Fruit fly (Drosophila melanogaster) whole organism, wandering third instar larva: ENCODE results near the gene Tti1.

ENCODE experiments used
- lola ChIP-seq: fragments of >200 bp; optimal IDR thresholded peaks from 2 replicates; lab custom pipeline; 2017; ENCODE audit warnings: missing biosample characterization, missing genetic modification characterization
- rgr ChIP-seq: fragments of 200-800 bp; sonication (Bioruptor generic); optimal IDR thresholded peaks from 3 replicates; lab custom pipeline; 2016; ENCODE audit warnings: missing biosample characterization, mild to moderate bottlenecking, missing genetic modification characterization

dm6 chr3R:9745442-9745841, 9.0 kb downstream of the Tti1 start:
- TF ChIP-seq rgr (GFP tag; lab: Kevin White, UChicago) = no peak
- TF ChIP-seq lola = no peak
